Fruit fly (Drosophila melanogaster) whole organism: ENCODE results near the gene puf.

ENCODE experiments used
- CG8478 ChIP-seq: fragments of >200 bp; optimal IDR thresholded peaks from 2 replicates; lab custom pipeline; 2018; ENCODE audit warnings: inconsistent platforms
- Dll ChIP-seq: fragments of >200 bp; optimal IDR thresholded peaks from 2 replicates; lab custom pipeline; 2017
- EcR ChIP-seq, 2 experiments: fragments of >200 bp; optimal IDR thresholded peaks; 2 replicates each; lab custom pipeline; 2017; ENCODE audit warnings: missing biosample characterization in 2 of 2, missing genetic modification characterization in 2 of 2, missing genetic modification reagents in 2 of 2
- pan ChIP-seq: fragments of >200 bp; optimal IDR thresholded peaks from 2 replicates; lab custom pipeline; 2017
- psq ChIP-seq: fragments of >200 bp; optimal IDR thresholded peaks from 2 replicates; lab custom pipeline; 2017
- usp ChIP-seq: fragments of >200 bp; optimal IDR thresholded peaks from 2 replicates; lab custom pipeline; 2017; ENCODE audit warnings: missing biosample characterization, missing genetic modification characterization, mixed read lengths

puf gene

dm6 chr3R:24649923-24650322, at the start of gene puf, which contains the start of gene ash2:
Gene puf, minus strand, starts transcription at chr3R:24650043.
Gene ash2, plus strand, starts transcription at chr3R:24650125.
- TF ChIP-seq CG8478 (lab: Kevin White, UChicago) (no peak), psq (lab: Kevin White, UChicago) (no peak)

- TF ChIP-seq CG8478 (lab: Kevin White, UChicago), result no peak
- no peak for TF ChIP-seq pan (lab: Kevin White, UChicago)
- no peak for TF ChIP-seq psq (lab: Kevin White, UChicago)
- TF ChIP-seq usp (GFP tag; lab: Kevin White, UChicago), result no peak
- TF ChIP-seq Dll (lab: Kevin White, UChicago), result no peak
- TF ChIP-seq EcR (GFP tag; optimal IDR thresholded peaks at IDR 0.05; lab: Kevin White, UChicago), result no peak
Measured at dm6 chr3R:24699309-24699708, 49.5 kb upstream of the puf start.

DNA sequence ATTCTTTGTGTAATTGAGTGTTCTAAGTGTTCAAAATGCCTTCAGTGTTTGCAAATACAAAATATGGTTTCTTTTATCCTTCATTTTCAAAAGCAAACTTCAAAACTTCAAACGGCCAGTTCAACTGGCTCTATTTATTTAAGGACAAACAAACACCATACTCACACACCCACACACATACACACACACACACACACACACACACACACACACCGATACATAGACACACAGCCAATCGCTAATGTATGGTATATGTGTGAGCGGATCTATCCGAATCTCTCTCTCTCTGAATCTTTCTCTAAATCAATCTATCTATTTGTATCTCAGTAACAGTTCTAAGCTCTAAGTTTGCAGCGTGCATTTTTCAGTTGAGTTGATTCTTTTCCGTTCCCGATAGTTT, 43.0 kb upstream of the puf start:
- no peak for TF ChIP-seq Dll (lab: Kevin White, UChicago)
- no peak for TF ChIP-seq usp (GFP tag; lab: Kevin White, UChicago)
- no peak for TF ChIP-seq EcR (GFP tag; optimal IDR thresholded peaks at IDR 0.05; lab: Kevin White, UChicago)
- no peak for TF ChIP-seq pan (lab: Kevin White, UChicago)
- TF ChIP-seq psq (lab: Kevin White, UChicago), result no peak

DNA sequence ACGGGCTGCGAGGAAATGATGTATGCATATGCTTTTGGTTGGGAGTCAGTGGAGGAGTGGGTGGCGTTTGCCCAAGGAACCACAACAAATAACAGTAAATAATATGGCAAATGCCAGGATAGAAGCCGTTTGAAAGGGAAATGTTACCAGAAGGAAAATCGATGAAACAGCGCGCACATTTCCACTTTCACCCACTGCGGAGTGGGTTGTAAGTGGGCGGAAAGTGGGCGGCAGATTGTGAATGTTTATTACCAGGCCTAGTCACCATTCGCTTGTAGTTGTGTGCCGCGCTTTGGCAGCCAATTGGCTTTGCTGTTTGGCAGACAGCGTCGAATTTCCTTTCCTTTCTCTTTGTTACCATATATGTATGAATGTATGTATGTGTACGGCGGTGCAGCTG, 21.8 kb upstream of the puf start:
- TF ChIP-seq pan (lab: Kevin White, UChicago), result no peak
- TF ChIP-seq Dll (lab: Kevin White, UChicago), result no peak
- TF ChIP-seq psq (lab: Kevin White, UChicago), result no peak
- TF ChIP-seq CG8478 (lab: Kevin White, UChicago), result no peak
- TF ChIP-seq EcR (GFP tag; optimal IDR thresholded peaks at IDR 0.05; lab: Kevin White, UChicago), result no peak
- TF ChIP-seq usp (GFP tag; lab: Kevin White, UChicago), result no peak

- TF ChIP-seq CG8478 (lab: Kevin White, UChicago), result no peak
- no peak for TF ChIP-seq psq (lab: Kevin White, UChicago)
- no peak for TF ChIP-seq pan (lab: Kevin White, UChicago)
- no peak for TF ChIP-seq EcR (GFP tag; optimal IDR thresholded peaks at IDR 0.05; lab: Kevin White, UChicago)
- TF ChIP-seq usp (GFP tag; lab: Kevin White, UChicago), result no peak
- TF ChIP-seq Dll (lab: Kevin White, UChicago), result peak; percentile 68
Measured at dm6 chr3R:24667538-24668207, 17.8 kb upstream of the puf start.

DNA sequence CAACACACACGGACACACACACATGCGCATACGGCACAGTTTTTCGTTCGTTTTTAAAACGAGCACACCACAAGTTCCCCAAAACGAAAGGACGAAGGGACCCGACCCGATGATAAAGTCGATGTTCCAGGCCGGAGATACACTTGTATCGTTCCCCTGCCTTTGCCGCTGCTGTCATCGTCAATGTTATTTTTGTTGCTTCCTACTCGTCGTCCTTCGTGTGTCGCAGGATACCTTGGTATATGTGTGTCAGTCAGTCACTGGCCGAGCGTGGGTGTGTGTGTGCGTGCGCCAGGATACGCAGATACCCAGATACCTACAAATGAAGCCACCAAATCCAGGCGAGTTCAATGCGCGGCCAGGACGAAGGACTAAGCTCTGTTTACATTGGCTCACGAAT, 13.2 kb upstream of the puf start:
- TF ChIP-seq usp (GFP tag; lab: Kevin White, UChicago), result no peak
- TF ChIP-seq psq (lab: Kevin White, UChicago), result no peak
- TF ChIP-seq CG8478 (lab: Kevin White, UChicago), result no peak
- no peak for TF ChIP-seq EcR (GFP tag; optimal IDR thresholded peaks at IDR 0.05; lab: Kevin White, UChicago)

DNA sequence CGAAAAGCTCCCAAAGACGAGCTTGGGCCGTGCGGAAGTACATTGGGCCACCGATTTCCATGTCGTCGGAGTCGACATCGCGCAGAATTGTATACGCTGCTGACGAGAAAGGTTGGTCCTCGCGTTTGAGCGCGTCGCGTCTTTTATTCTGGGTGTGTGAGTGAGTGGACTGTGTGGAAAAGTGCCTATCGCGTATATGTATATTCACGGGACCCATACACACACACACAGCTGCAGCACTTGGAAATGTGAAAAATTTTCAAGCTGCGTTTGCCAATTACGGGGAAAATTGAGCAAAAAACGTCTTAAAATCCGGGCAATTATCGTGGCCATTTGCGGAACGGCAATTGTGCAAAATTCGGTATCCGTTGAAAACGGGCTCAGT, 12.6 kb upstream of the puf start, which contains the start of gene slo:
TSS of gene slo (plus strand) at position 80 of the 385 bp plus-strand sequence.
- TF ChIP-seq Dll (lab: Kevin White, UChicago) (no peak), CG8478 (lab: Kevin White, UChicago) (no peak), psq (lab: Kevin White, UChicago) (no peak), EcR (GFP tag; optimal IDR thresholded peaks at IDR 0.05; lab: Kevin White, UChicago) (no peak), pan (lab: Kevin White, UChicago) (no peak), usp (GFP tag; lab: Kevin White, UChicago) (no peak)

dm6 chr3R:24661679-24662411, 12.0 kb upstream of the puf start, which contains the start of gene Ppox:
Gene Ppox, minus strand, starts transcription at chr3R:24661851.
- TF ChIP-seq usp (GFP tag; lab: Kevin White, UChicago) (no peak), CG8478 (lab: Kevin White, UChicago) (no peak), EcR (GFP tag; optimal IDR thresholded peaks at IDR 0.05; lab: Kevin White, UChicago) (no peak), Dll (lab: Kevin White, UChicago) (no peak), pan (lab: Kevin White, UChicago) (no peak), psq (lab: Kevin White, UChicago) (no peak)

DNA sequence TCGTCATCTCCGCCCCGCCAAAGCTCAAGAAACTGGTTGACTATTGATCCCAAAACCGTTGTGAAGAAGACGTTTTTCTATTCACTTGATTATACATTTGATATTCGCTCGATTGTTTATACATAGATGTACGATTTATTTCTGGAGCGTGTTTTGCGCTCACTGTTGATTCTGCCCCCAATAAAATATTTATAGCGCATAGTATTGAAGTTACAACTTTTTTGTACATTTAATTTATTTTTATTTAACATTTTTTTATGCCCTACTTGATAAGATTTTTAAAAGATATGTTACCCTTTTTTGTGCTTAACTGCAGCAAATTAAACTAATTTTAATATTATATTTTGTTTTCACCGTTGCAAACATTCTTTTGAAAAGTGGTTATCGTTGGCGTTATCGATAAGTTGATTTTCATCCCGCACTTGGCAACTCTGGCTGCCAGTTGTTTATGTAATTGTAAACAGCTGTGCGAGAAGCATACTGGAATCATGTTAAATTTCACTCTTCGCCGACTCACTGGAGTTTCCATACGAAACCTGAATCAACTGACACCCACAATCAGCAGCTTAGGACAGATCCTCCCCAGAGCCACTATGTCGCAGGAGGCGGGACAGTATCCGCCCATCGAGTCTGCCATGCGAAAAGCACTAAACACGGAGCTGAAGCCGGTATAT, 9.5 kb upstream of the puf start, which contains the start of gene CG31126:
TSS of gene CG31126 (plus strand) at position 449 of the 674 bp plus-strand sequence.
- TF ChIP-seq usp (GFP tag; lab: Kevin White, UChicago) (no peak), Dll (lab: Kevin White, UChicago) (no peak), CG8478 (lab: Kevin White, UChicago) (no peak), pan (lab: Kevin White, UChicago) (no peak), psq (lab: Kevin White, UChicago) (no peak), EcR (GFP tag; optimal IDR thresholded peaks at IDR 0.05; lab: Kevin White, UChicago) (no peak)

dm6 chr3R:24654770-24655322, 5.0 kb upstream of the puf start, which contains the start of the genes CG31125 and CG6695:
Gene CG31125, minus strand, starts transcription at chr3R:24654820.
Gene CG6695, plus strand, starts transcription at chr3R:24655160.
- no peak for TF ChIP-seq usp (GFP tag; lab: Kevin White, UChicago)
- TF ChIP-seq psq (lab: Kevin White, UChicago), result no peak
- TF ChIP-seq CG8478 (lab: Kevin White, UChicago), result no peak
- no peak for TF ChIP-seq EcR (GFP tag; optimal IDR thresholded peaks at IDR 0.05; lab: Kevin White, UChicago)
- TF ChIP-seq Dll (lab: Kevin White, UChicago), result no peak
- no peak for TF ChIP-seq pan (lab: Kevin White, UChicago)
